Fruit fly (Drosophila melanogaster) whole organism, embryonic: ENCODE results near the gene CG4757.

Experiments
- ATbp ChIP-seq: fragments of 200-800 bp; sonication (Bioruptor generic); optimal IDR thresholded peaks from 2 replicates; lab custom pipeline; 2017; ENCODE audit warnings: missing biosample characterization, mild to moderate bottlenecking, missing genetic modification characterization, missing genetic modification reagents
- Adf1 ChIP-seq: fragments of 200-800 bp; sonication (Bioruptor generic); IDR thresholded peaks from 2 replicates; pipeline ENCODE4 v1.3.6; 2022; ENCODE audit warnings: missing biosample characterization, missing genetic modification characterization
- Atf3 ChIP-seq: fragments of 200-800 bp; sonication (Bioruptor generic); optimal IDR thresholded peaks from 3 replicates; lab custom pipeline; 2016; ENCODE audit warnings: missing biosample characterization, missing genetic modification characterization
- CG10274 ChIP-seq: fragments of 200-800 bp; sonication (Bioruptor generic); optimal IDR thresholded peaks from 3 replicates; lab custom pipeline; 2017; ENCODE audit warnings: missing biosample characterization, mild to moderate bottlenecking, missing genetic modification characterization
- CG12071 ChIP-seq: fragments of 200-800 bp; sonication (Bioruptor generic); optimal IDR thresholded peaks from 3 replicates; lab custom pipeline; 2018; ENCODE audit warnings: missing biosample characterization, mild to moderate bottlenecking, missing genetic modification characterization
- CG1233 ChIP-seq: fragments of 200-800 bp; sonication (Bioruptor generic); optimal IDR thresholded peaks from 4 replicates; lab custom pipeline; 2018; ENCODE audit warnings: missing biosample characterization, mild to moderate bottlenecking, missing genetic modification characterization
- CG13894 ChIP-seq: fragments of 200-800 bp; sonication (Bioruptor generic); optimal IDR thresholded peaks from 3 replicates; lab custom pipeline; 2018; ENCODE audit warnings: missing biosample characterization, mild to moderate bottlenecking, missing genetic modification characterization, moderate library complexity
- CG17829 ChIP-seq: fragments of 200-800 bp; optimal IDR thresholded peaks from 2 replicates; lab custom pipeline; 2019; ENCODE audit warnings: missing biosample characterization, mild to moderate bottlenecking, missing genetic modification characterization, moderate library complexity
- CG33557 ChIP-seq: fragments of 200-800 bp; sonication (Bioruptor generic); optimal IDR thresholded peaks from 2 replicates; lab custom pipeline; 2019; ENCODE audit warnings: missing biosample characterization, mild to moderate bottlenecking, missing genetic modification characterization, moderate library complexity
- CG34224 ChIP-seq: fragments of 200-800 bp; sonication (Bioruptor generic); IDR thresholded peaks from 3 replicates; pipeline ENCODE4 v1.3.6; 2022; ENCODE audit warnings: missing biosample characterization, missing genetic modification characterization; ENCODE audit not compliant: partially characterized antibody
- CG34376 ChIP-seq: fragments of 200-800 bp; sonication (Bioruptor generic); optimal IDR thresholded peaks from 2 replicates; lab custom pipeline; 2018; ENCODE audit warnings: missing biosample characterization, mild to moderate bottlenecking, missing genetic modification characterization
- CG7839 ChIP-seq: fragments of 200-800 bp; sonication (Bioruptor generic); optimal IDR thresholded peaks from 3 replicates; lab custom pipeline; 2018; ENCODE audit warnings: missing biosample characterization, mild to moderate bottlenecking, missing genetic modification characterization, moderate library complexity
- CG8290 ChIP-seq, 3 experiments: fragments of 200-800 bp; sonication (Bioruptor generic); optimal IDR thresholded peaks; 2 replicates each; lab custom pipeline; 2016 to 2019; ENCODE audit warnings: missing biosample characterization in 3 of 3, missing genetic modification characterization in 3 of 3, mild to moderate bottlenecking in 2 of 3, moderate library complexity in 1 of 3
- CG9932 ChIP-seq: fragments of 200-800 bp; sonication (Bioruptor generic); IDR thresholded peaks from 2 replicates; pipeline ENCODE4 v1.3.6; 2022; ENCODE audit warnings: missing biosample characterization, missing genetic modification characterization
- Dek ChIP-seq: fragments of 200-800 bp; sonication (Bioruptor generic); optimal IDR thresholded peaks from 3 replicates; lab custom pipeline; 2019; ENCODE audit warnings: missing biosample characterization, mild to moderate bottlenecking, missing genetic modification characterization, moderate library complexity
- Ets65A ChIP-seq: fragments of 200-800 bp; sonication (Bioruptor generic); peaks from one replicate; lab custom pipeline; 2016; ENCODE audit warnings: missing biosample characterization, missing genetic modification characterization
- H15 ChIP-seq: fragments of 200-800 bp; sonication (Bioruptor generic); IDR thresholded peaks from 3 replicates; pipeline ENCODE4 v1.3.6; 2022; ENCODE audit warnings: missing biosample characterization, missing genetic modification characterization
- HHEX ChIP-seq: fragments of 200-800 bp; sonication (Bioruptor generic); optimal IDR thresholded peaks from 3 replicates; lab custom pipeline; 2017; ENCODE audit warnings: missing biosample characterization, mild to moderate bottlenecking, missing genetic modification characterization, missing genetic modification reagents
- Hey ChIP-seq: fragments of 200-800 bp; sonication (Bioruptor generic); optimal IDR thresholded peaks from 3 replicates; lab custom pipeline; 2018; ENCODE audit warnings: missing biosample characterization, mild to moderate bottlenecking, missing genetic modification characterization
- Hr3 ChIP-seq: fragments of 200-800 bp; sonication (Bioruptor generic); optimal IDR thresholded peaks from 3 replicates; lab custom pipeline; 2016; ENCODE audit warnings: missing biosample characterization, missing genetic modification characterization
- Lim3 ChIP-seq: fragments of 200-800 bp; sonication (Bioruptor generic); IDR thresholded peaks from 2 replicates; pipeline ENCODE4 v1.3.6; 2022; ENCODE audit warnings: missing biosample characterization, missing genetic modification characterization
- MESR4 ChIP-seq: fragments of 200-800 bp; sonication (Bioruptor generic); optimal IDR thresholded peaks from 2 replicates; lab custom pipeline; 2018; ENCODE audit warnings: missing biosample characterization, mild to moderate bottlenecking, missing genetic modification characterization, moderate library complexity
- Myb ChIP-seq: fragments of 200-800 bp; sonication (Bioruptor generic); optimal IDR thresholded peaks from 2 replicates; lab custom pipeline; 2016; ENCODE audit warnings: missing biosample characterization, missing genetic modification characterization
- Rfx ChIP-seq: fragments of 200-800 bp; sonication (Bioruptor generic); IDR thresholded peaks from 2 replicates; pipeline ENCODE4 v1.3.6; 2022; ENCODE audit warnings: missing biosample characterization, missing genetic modification characterization
- Scr ChIP-seq: fragments of 200-800 bp; sonication (Bioruptor generic); IDR thresholded peaks from 2 replicates; pipeline ENCODE4 v1.3.6; 2022; ENCODE audit warnings: missing biosample characterization, missing genetic modification characterization; ENCODE audit not compliant: partially characterized antibody
- ac ChIP-seq: fragments of 200-800 bp; sonication (Bioruptor generic); optimal IDR thresholded peaks from 3 replicates; lab custom pipeline; 2017; ENCODE audit warnings: missing biosample characterization, mild to moderate bottlenecking, missing genetic modification characterization
- az2 ChIP-seq: fragments of 200-800 bp; sonication (Bioruptor generic); optimal IDR thresholded peaks from 3 replicates; lab custom pipeline; 2016; ENCODE audit warnings: missing biosample characterization, missing genetic modification characterization
- bab2 ChIP-seq: fragments of 200-800 bp; sonication (Bioruptor generic); optimal IDR thresholded peaks from 2 replicates; lab custom pipeline; 2016; ENCODE audit warnings: missing biosample characterization, missing genetic modification characterization
- caup ChIP-seq: fragments of 200-800 bp; sonication (Bioruptor generic); optimal IDR thresholded peaks from 3 replicates; lab custom pipeline; 2017; ENCODE audit warnings: missing biosample characterization, mild to moderate bottlenecking, missing genetic modification characterization, moderate library complexity; ENCODE audit not compliant: severe bottlenecking
- cg ChIP-seq: fragments of 200-800 bp; sonication (Bioruptor generic); optimal IDR thresholded peaks from 3 replicates; lab custom pipeline; 2019; ENCODE audit warnings: missing biosample characterization, mild to moderate bottlenecking, missing genetic modification characterization, moderate library complexity
- corto ChIP-seq: fragments of 200-800 bp; sonication (Bioruptor generic); optimal IDR thresholded peaks from 2 replicates; lab custom pipeline; 2016; ENCODE audit warnings: missing biosample characterization, mild to moderate bottlenecking, missing genetic modification characterization, moderate library complexity
- crp ChIP-seq, 2 experiments: fragments of 200-800 bp; sonication (Bioruptor generic); optimal IDR thresholded peaks; 2 replicates in 1 of 2; 3 replicates in 1 of 2; lab custom pipeline; 2017; ENCODE audit warnings: missing biosample characterization in 2 of 2, missing genetic modification characterization in 2 of 2, mild to moderate bottlenecking in 1 of 2, moderate library complexity in 1 of 2
- inv ChIP-seq: fragments of 200-800 bp; sonication (Bioruptor generic); IDR thresholded peaks from 2 replicates; pipeline ENCODE4 v1.3.6; 2022; ENCODE audit warnings: missing biosample characterization, missing genetic modification characterization; ENCODE audit not compliant: partially characterized antibody
- klu ChIP-seq: fragments of 200-800 bp; sonication (Bioruptor generic); IDR thresholded peaks from 2 replicates; pipeline ENCODE4 v1.3.6; 2022; ENCODE audit warnings: missing biosample characterization, missing genetic modification characterization
- kni ChIP-seq: fragments of 200-800 bp; sonication (Bioruptor generic); optimal IDR thresholded peaks from 3 replicates; lab custom pipeline; 2017; ENCODE audit warnings: mild to moderate bottlenecking, missing biosample characterization, missing genetic modification reagents, missing genetic modification characterization
- knrl ChIP-seq: fragments of 200-800 bp; sonication (Bioruptor generic); IDR thresholded peaks from 3 replicates; pipeline ENCODE4 v1.3.6; 2022; ENCODE audit warnings: missing biosample characterization, missing genetic modification characterization; ENCODE audit not compliant: partially characterized antibody
- lab ChIP-seq: fragments of 200-800 bp; sonication (Bioruptor generic); optimal IDR thresholded peaks from 3 replicates; lab custom pipeline; 2017; ENCODE audit warnings: missing biosample characterization, missing genetic modification characterization, mild to moderate bottlenecking, moderate library complexity, missing genetic modification reagents
- lola ChIP-seq, 3 experiments: fragments of >200 bp in 2 of 3; fragments of 200-800 bp in 1 of 3; sonication (Bioruptor generic) in 1 of 3; optimal IDR thresholded peaks; 2 replicates each; lab custom pipeline; 2017 to 2019; ENCODE audit warnings: missing biosample characterization in 3 of 3, missing genetic modification characterization in 3 of 3, mild to moderate bottlenecking in 1 of 3, moderate library complexity in 1 of 3
- luna ChIP-seq: fragments of 200-800 bp; sonication (Bioruptor generic); optimal IDR thresholded peaks from 2 replicates; lab custom pipeline; 2016; ENCODE audit warnings: missing biosample characterization, missing genetic modification characterization
- mld ChIP-seq: fragments of 200-800 bp; sonication (Bioruptor generic); IDR thresholded peaks from 3 replicates; pipeline ENCODE4 v1.3.6; 2022; ENCODE audit warnings: missing biosample characterization, missing genetic modification characterization; ENCODE audit not compliant: partially characterized antibody
- nau ChIP-seq: fragments of 200-800 bp; sonication (Bioruptor generic); optimal IDR thresholded peaks from 3 replicates; lab custom pipeline; 2017; ENCODE audit warnings: missing biosample characterization, mild to moderate bottlenecking, missing genetic modification characterization, missing genetic modification reagents
- nmo ChIP-seq: fragments of 200-800 bp; sonication (Bioruptor generic); optimal IDR thresholded peaks from 2 replicates; lab custom pipeline; 2018; ENCODE audit warnings: missing biosample characterization, mild to moderate bottlenecking, missing genetic modification characterization, moderate library complexity
- oc ChIP-seq: fragments of 200-800 bp; sonication (Bioruptor generic); optimal IDR thresholded peaks from 2 replicates; lab custom pipeline; 2018; ENCODE audit warnings: missing biosample characterization, mild to moderate bottlenecking, missing genetic modification characterization, moderate library complexity
- peb ChIP-seq: fragments of 200-800 bp; sonication (Bioruptor generic); IDR thresholded peaks from 2 replicates; pipeline ENCODE4 v1.3.6; 2022; ENCODE audit warnings: missing biosample characterization, missing genetic modification characterization
- pho ChIP-seq: fragments of 200-800 bp; sonication (Bioruptor generic); optimal IDR thresholded peaks from 2 replicates; lab custom pipeline; 2016; ENCODE audit warnings: missing biosample characterization, missing genetic modification characterization
- pzg ChIP-seq: fragments of 200-800 bp; sonication (Bioruptor generic); optimal IDR thresholded peaks from 3 replicates; lab custom pipeline; 2018; ENCODE audit warnings: missing biosample characterization, mild to moderate bottlenecking, missing genetic modification characterization, moderate library complexity
- slp2 ChIP-seq: fragments of 200-800 bp; sonication (Bioruptor generic); optimal IDR thresholded peaks from 2 replicates; lab custom pipeline; 2016; ENCODE audit warnings: missing biosample characterization, missing genetic modification characterization
- trh ChIP-seq: fragments of 200-800 bp; sonication (Bioruptor generic); optimal IDR thresholded peaks from 2 replicates; lab custom pipeline; 2016; ENCODE audit warnings: missing biosample characterization, missing genetic modification characterization
- unpg ChIP-seq: fragments of 200-800 bp; sonication (Bioruptor generic); optimal IDR thresholded peaks from 3 replicates; lab custom pipeline; 2018; ENCODE audit warnings: missing biosample characterization, mild to moderate bottlenecking, missing genetic modification characterization, moderate library complexity

CG4757 gene

dm6 chr3R:11156858-11157257 lies 4.1 kb upstream of the CG4757 start, which contains the start of gene Ugt302C1 (continued):
- no peak for TF ChIP-seq peb
- TF ChIP-seq trh (GFP tag; lab: Kevin White, UChicago) = no peak
- TF ChIP-seq az2 (GFP tag; lab: Kevin White, UChicago) = no peak
- TF ChIP-seq mld = no peak
- no peak for TF ChIP-seq Scr
- no peak for TF ChIP-seq Hr3
- TF ChIP-seq knrl (GFP tag; lab: Robert Waterston, UW) = no peak
- no peak for TF ChIP-seq HHEX (GFP tag; lab: Kevin White, UChicago)
- TF ChIP-seq pho = no peak
- peak; percentile 16 for TF ChIP-seq corto (GFP tag; lab: Kevin White, UChicago)
- TF ChIP-seq nau (GFP tag; lab: Kevin White, UChicago) = no peak
- TF ChIP-seq MESR4 (GFP tag; lab: Kevin White, UChicago) = no peak
- TF ChIP-seq CG34224 (GFP tag; lab: Robert Waterston, UW) = peak; percentile 57; the same call in 2 of the 3 replicates
- TF ChIP-seq CG1233 (GFP tag; lab: Kevin White, UChicago) = no peak
- TF ChIP-seq CG9932 = 0 out of 2 replicates have a peak, but pooled peaks have one; percentile 10
- TF ChIP-seq oc (tag; lab: Kevin White, UChicago) = no peak
- TF ChIP-seq unpg (GFP tag; lab: Kevin White, UChicago) = no peak
- no peak for TF ChIP-seq ATbp (GFP tag; lab: Kevin White, UChicago)
- TF ChIP-seq pzg (GFP tag; lab: Kevin White, UChicago) = no peak
- TF ChIP-seq caup = peak; percentile 35
- no peak for TF ChIP-seq klu
- TF ChIP-seq slp2 = no peak
- TF ChIP-seq CG17829 (tag; lab: Kevin White, UChicago) = no peak
- TF ChIP-seq kni (GFP tag; lab: Kevin White, UChicago) = peak; percentile 71
- TF ChIP-seq CG13894 (tag; lab: Kevin White, UChicago) = no peak
- TF ChIP-seq Rfx (GFP tag; lab: Robert Waterston, UW) = peak; percentile 61; the same call in 1 of the 2 replicates
- no peak for TF ChIP-seq CG8290 (GFP tag; optimal IDR thresholded peaks at IDR 0.05; lab: Kevin White, UChicago)
- TF ChIP-seq CG8290 (tag; optimal IDR thresholded peaks at IDR 0.05; lab: Kevin White, UChicago) = no peak
- TF ChIP-seq CG33557 (GFP tag; lab: Kevin White, UChicago) = no peak
- TF ChIP-seq Dek (tag; lab: Kevin White, UChicago) = no peak
- TF ChIP-seq CG12071 = no peak
- TF ChIP-seq Ets65A = no peak
- peak; percentile 73 for TF ChIP-seq CG34376 (GFP tag; lab: Kevin White, UChicago)
- TF ChIP-seq bab2 = no peak
- TF ChIP-seq cg (GFP tag; lab: Kevin White, UChicago) = no peak
- TF ChIP-seq ac = no peak
- peak; percentile 28; the same call in 1 of the 2 replicates for TF ChIP-seq inv (GFP tag; lab: Robert Waterston, UW)
- TF ChIP-seq crp (GFP tag; optimal IDR thresholded peaks at IDR 0.05; lab: Kevin White, UChicago) = no peak
- TF ChIP-seq Atf3 (GFP tag; lab: Kevin White, UChicago) = peak; percentile 31
- TF ChIP-seq H15 = no peak
- TF ChIP-seq Hey (tag; lab: Kevin White, UChicago) = no peak
- no peak for TF ChIP-seq lola (GFP tag; optimal IDR thresholded peaks at IDR 0.05; lab: Kevin White, UChicago)
- no peak for TF ChIP-seq CG10274 (GFP tag; lab: Kevin White, UChicago)
- no peak for TF ChIP-seq Myb (GFP tag; lab: Kevin White, UChicago)
- TF ChIP-seq nmo (GFP tag; lab: Kevin White, UChicago) = no peak
- peak; percentile 32; the same call in 1 of the 2 replicates for TF ChIP-seq Adf1
- TF ChIP-seq Lim3 (GFP tag; lab: Robert Waterston, UW) = no peak
- TF ChIP-seq luna (GFP tag; lab: Kevin White, UChicago) = no peak
- no peak for TF ChIP-seq CG7839 (tag; lab: Kevin White, UChicago)
- peak; percentile 17 for TF ChIP-seq lab
